Worm (Caenorhabditis elegans): ENCODE data around the gene npl-4.1.

npl-4.1 gene

ce11 chrII:5661735-5662177 lies 30.6 kb downstream of the npl-4.1 start (continued):
- TF ChIP-seq Y5F2A.4 (GFP tag; optimal IDR thresholded peaks at IDR 0.05), result peak; percentile 81
- peak; percentile 59 for TF ChIP-seq ceh-32 (tag; optimal IDR thresholded peaks at IDR 0.05; ENCODE audit: poor library complexity)
- no peak for TF ChIP-seq zip-2 (tag; optimal IDR thresholded peaks at IDR 0.05)
- peak; percentile 77 for TF ChIP-seq nhr-10 (tag; optimal IDR thresholded peaks at IDR 0.05)
- TF ChIP-seq R02D3.7 (tag; optimal IDR thresholded peaks at IDR 0.05), result no peak
- TF ChIP-seq lin-15B (tag; optimal IDR thresholded peaks at IDR 0.05), result no peak
- peak; percentile 33 for TF ChIP-seq jun-1 (tag; optimal IDR thresholded peaks at IDR 0.05)
- peak; percentile 88 for TF ChIP-seq ZK337.2 (GFP tag; IDR thresholded peaks at IDR 0.05)
- peak; percentile 76 for TF ChIP-seq lin-13 (GFP tag; optimal IDR thresholded peaks at IDR 0.05)
- TF ChIP-seq Y75B8A.6 (GFP tag; IDR thresholded peaks at IDR 0.05), result peak; percentile 98
- TF ChIP-seq lim-7 (GFP tag; IDR thresholded peaks at IDR 0.05), result peak; percentile 95
- peak; percentile 94 for TF ChIP-seq nhr-42 (GFP tag; IDR thresholded peaks at IDR 0.05)
- TF ChIP-seq nhr-41 (GFP tag; IDR thresholded peaks at IDR 0.05), result peak; percentile 95
- peak; percentile 99 for TF ChIP-seq ctbp-1 (GFP tag; IDR thresholded peaks at IDR 0.05)
- peak; percentile 95 for TF ChIP-seq Y48G9A.11 (GFP tag; IDR thresholded peaks at IDR 0.05)
- peak; percentile 87 for TF ChIP-seq hlh-11 (tag; optimal IDR thresholded peaks at IDR 0.05)
- peak; percentile 97 for TF ChIP-seq vab-7 (GFP tag; IDR thresholded peaks at IDR 0.05)
- peak; percentile 70 for TF ChIP-seq nhr-102 (tag; optimal IDR thresholded peaks at IDR 0.05)
- TF ChIP-seq pqm-1 (tag; optimal IDR thresholded peaks at IDR 0.05), result peak; percentile 11
- TF ChIP-seq aha-1 (tag), result peak; percentile 99
- TF ChIP-seq daf-12 (tag; optimal IDR thresholded peaks at IDR 0.05), result no peak
- TF ChIP-seq saeg-2 (GFP tag; IDR thresholded peaks at IDR 0.05), result peak; percentile 95
- peak; percentile 82 for TF ChIP-seq T20F7.1 (GFP tag; optimal IDR thresholded peaks at IDR 0.05)
- peak; percentile 99 for TF ChIP-seq egl-43 (GFP tag; IDR thresholded peaks at IDR 0.05)
- peak; percentile 43 to 46 for TF ChIP-seq daf-16 (GFP tag; optimal IDR thresholded peaks at IDR 0.05)
- TF ChIP-seq daf-16 (tag; optimal IDR thresholded peaks at IDR 0.05), result peak; percentile 72
- TF ChIP-seq tag-97 (GFP tag; IDR thresholded peaks at IDR 0.05), result peak; percentile 90
- TF ChIP-seq madf-9 (GFP tag; conservative IDR thresholded peaks at IDR 0.05), result peak; percentile 90
- no peak for TF ChIP-seq nhr-76 (tag; optimal IDR thresholded peaks at IDR 0.05)
- peak; percentile 57; the same call in 1 of the 2 replicates for TF ChIP-seq F26F4.8 (GFP tag; conservative IDR thresholded peaks at IDR 0.05)
- peak; percentile 97 for TF ChIP-seq tra-1 (GFP tag; IDR thresholded peaks at IDR 0.05)
- peak; percentile 100 for TF ChIP-seq sdz-12 (GFP tag; optimal IDR thresholded peaks at IDR 0.05)
- peak; percentile 95 to 98 for TF ChIP-seq madf-5 (GFP tag; IDR thresholded peaks at IDR 0.05)
- peak; percentile 72 for TF ChIP-seq lir-3 (tag; optimal IDR thresholded peaks at IDR 0.05)
- TF ChIP-seq rbr-2 (tag; optimal IDR thresholded peaks at IDR 0.05), result peak; percentile 96
- TF ChIP-seq dmd-6 (GFP tag; IDR thresholded peaks at IDR 0.05), result peak; percentile 90
- TF ChIP-seq daf-8 (GFP tag; IDR thresholded peaks at IDR 0.05), result peak; percentile 83; the same call in 1 of the 2 replicates
- TF ChIP-seq arid-1 (GFP tag; conservative IDR thresholded peaks at IDR 0.05), result peak; percentile 97
- peak; percentile 91 for TF ChIP-seq F37D6.2 (tag; optimal IDR thresholded peaks at IDR 0.05)
- peak; percentile 97 for TF ChIP-seq T26A8.4 (GFP tag; IDR thresholded peaks at IDR 0.05)
- TF ChIP-seq lsy-2 (tag; optimal IDR thresholded peaks at IDR 0.05), result peak; percentile 86 to 89
- TF ChIP-seq nhr-111 (GFP tag; optimal IDR thresholded peaks at IDR 0.05), result peak; percentile 99
- no peak for TF ChIP-seq ces-1 (GFP tag; optimal IDR thresholded peaks at IDR 0.05)
- TF ChIP-seq unc-130 (GFP tag; optimal IDR thresholded peaks at IDR 0.05), result peak; percentile 76
- TF ChIP-seq unc-62 (GFP tag; optimal IDR thresholded peaks at IDR 0.05 in 1 of 2), result peak in 1 of 2 experiments; percentile 100
- TF ChIP-seq unc-62 (tag; optimal IDR thresholded peaks at IDR 0.05), result peak; percentile 45
- TF ChIP-seq php-3 (GFP tag; IDR thresholded peaks at IDR 0.05), result peak; percentile 90
- TF ChIP-seq F49E8.2 (tag; optimal IDR thresholded peaks at IDR 0.05; ENCODE audit: borderline replicate concordance), result peak; percentile 88
- TF ChIP-seq mdt-29 (GFP tag; IDR thresholded peaks at IDR 0.05), result peak; percentile 94
- TF ChIP-seq skn-1 (tag; optimal IDR thresholded peaks at IDR 0.05), result peak; percentile 62
- TF ChIP-seq spr-1 (tag; optimal IDR thresholded peaks at IDR 0.05), result peak; percentile 91
- TF ChIP-seq zag-1 (tag; optimal IDR thresholded peaks at IDR 0.05), result peak; percentile 44

Measured in whole organism, L4 larva.